Worm (Caenorhabditis elegans) whole organism, mixed stage, embryonic: ENCODE data around the gene pipp-4P.

Source experiments
- blmp-1 ChIP-seq: fragments of 150-350 bp; optimal IDR thresholded peaks from 2 replicates; lab custom pipeline; 2014; ENCODE audit warnings: missing biosample characterization, missing genetic modification characterization
- ham-2 ChIP-seq: fragments of 200-800 bp; sonication (Bioruptor generic); optimal IDR thresholded peaks from 2 replicates; lab custom pipeline; 2018; ENCODE audit warnings: mild to moderate bottlenecking, missing genetic modification characterization, missing compliant biosample characterization
- hlh-1 ChIP-seq: fragments of 150-350 bp; optimal IDR thresholded peaks from 2 replicates; lab custom pipeline; 2014; ENCODE audit warnings: missing biosample characterization, missing genetic modification reagents, missing genetic modification characterization
- mab-5 ChIP-seq: fragments of 150-350 bp; optimal IDR thresholded peaks from 2 replicates; lab custom pipeline; 2014; ENCODE audit warnings: missing biosample characterization, missing genetic modification characterization
- mls-2 ChIP-seq: sonication (generic microtip); optimal IDR thresholded peaks from 2 replicates; lab custom pipeline; 2016; ENCODE audit warnings: mild to moderate bottlenecking, missing genetic modification characterization, moderate library complexity, missing compliant biosample characterization
- nhr-237 ChIP-seq: fragments of 150-350 bp; optimal IDR thresholded peaks from 2 replicates; lab custom pipeline; 2014; ENCODE audit warnings: missing biosample characterization, missing genetic modification characterization
- sem-2 ChIP-seq: fragments of 200-800 bp; sonication (Bioruptor generic); optimal IDR thresholded peaks from 2 replicates; lab custom pipeline; 2018; ENCODE audit warnings: mild to moderate bottlenecking, missing genetic modification characterization, missing compliant biosample characterization
- snpc-4 ChIP-seq: fragments of 150-350 bp; optimal IDR thresholded peaks from 2 replicates; lab custom pipeline; 2014; ENCODE audit warnings: missing biosample characterization, missing genetic modification characterization
- tbx-8 ChIP-seq: fragments of 200-800 bp; sonication (Bioruptor generic); optimal IDR thresholded peaks from 2 replicates; lab custom pipeline; 2018; ENCODE audit warnings: mild to moderate bottlenecking, missing genetic modification characterization, moderate library complexity, missing compliant biosample characterization
- unc-39 ChIP-seq: fragments of 150-350 bp; optimal IDR thresholded peaks from 2 replicates; lab custom pipeline; 2014; ENCODE audit warnings: missing biosample characterization, missing genetic modification characterization

DNA sequence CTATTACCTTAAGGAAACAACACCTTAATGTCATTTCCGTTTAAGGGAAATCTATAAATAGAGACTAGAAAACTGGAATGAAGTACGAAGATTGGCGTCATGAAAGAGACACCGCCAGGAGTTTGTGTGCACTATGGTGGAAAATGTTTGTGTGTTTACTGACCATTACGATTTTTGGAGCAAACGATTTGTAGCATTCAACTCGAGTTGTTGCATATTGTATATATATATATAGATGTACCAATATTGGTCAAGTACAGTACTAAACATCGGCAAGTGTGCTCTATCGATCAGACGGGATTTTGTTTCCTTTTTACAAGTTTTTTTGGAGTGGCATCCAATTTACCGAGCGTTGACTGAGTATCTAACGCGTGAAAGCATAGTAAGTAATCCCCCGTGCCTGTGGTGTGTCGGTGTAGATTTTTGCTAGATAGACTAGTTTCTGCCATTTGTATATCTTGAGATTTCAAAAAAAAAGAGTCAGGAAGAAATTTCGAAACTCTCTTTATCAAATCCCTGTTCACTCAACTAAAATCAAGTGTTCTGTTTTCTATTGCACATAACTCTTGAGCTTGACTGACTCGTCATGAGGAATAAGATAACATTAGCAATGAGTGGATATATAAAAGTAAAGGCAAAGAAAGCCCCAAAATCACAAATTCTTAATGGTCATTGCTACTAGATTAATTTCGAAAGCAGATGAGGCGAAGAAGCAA, 17.1 kb upstream of the pipp-4P start, which contains the start of the genes twk-45 and Y71H2AM.25:
- TF ChIP-seq mls-2 (tag; lab: Kevin White, UChicago) (no peak), mab-5 (tag; lab: Kevin White, UChicago) (no peak), hlh-1 (tag; lab: Kevin White, UChicago) (no peak), blmp-1 (tag; lab: Kevin White, UChicago) (no peak), nhr-237 (tag; lab: Kevin White, UChicago) (no peak), unc-39 (tag; lab: Kevin White, UChicago) (no peak), snpc-4 (tag; lab: Kevin White, UChicago) (no peak), ham-2 (GFP tag; lab: Kevin White, UChicago) (no peak), tbx-8 (GFP tag; lab: Kevin White, UChicago) (no peak), sem-2 (no peak)
